Fruit fly (Drosophila melanogaster) whole organism, prepupa: ENCODE data around the gene ncm.

ENCODE experiments used
- Blimp-1 ChIP-seq: fragments of 200-800 bp; sonication (Bioruptor generic); optimal IDR thresholded peaks from 3 replicates; lab custom pipeline; 2017; ENCODE audit warnings: missing biosample characterization, missing genetic modification characterization, mild to moderate bottlenecking, moderate library complexity, missing genetic modification reagents
- CG10631 ChIP-seq: fragments of 200-800 bp; sonication (Bioruptor generic); optimal IDR thresholded peaks from 2 replicates; lab custom pipeline; 2016; ENCODE audit warnings: missing biosample characterization, missing genetic modification characterization
- CG10669 ChIP-seq: fragments of 200-800 bp; sonication (Bioruptor generic); optimal IDR thresholded peaks from 3 replicates; lab custom pipeline; 2018; ENCODE audit warnings: missing biosample characterization, mild to moderate bottlenecking, missing genetic modification characterization, moderate library complexity
- CG11762 ChIP-seq: fragments of 200-800 bp; sonication (Bioruptor generic); optimal IDR thresholded peaks from 3 replicates; lab custom pipeline; 2016; ENCODE audit warnings: missing biosample characterization, missing genetic modification characterization; ENCODE audit not compliant: insufficient read depth
- CG11902 ChIP-seq: fragments of 200-800 bp; sonication (Bioruptor generic); optimal IDR thresholded peaks from 3 replicates; lab custom pipeline; 2016; ENCODE audit warnings: missing biosample characterization, missing genetic modification characterization
- CG15336 ChIP-seq: fragments of 200-800 bp; sonication (Bioruptor generic); IDR thresholded peaks from 2 replicates; pipeline ENCODE4 v1.3.6; 2022; ENCODE audit warnings: missing biosample characterization, missing genetic modification characterization
- CG16779 ChIP-seq: fragments of 200-800 bp; sonication (Bioruptor generic); optimal IDR thresholded peaks from 3 replicates; lab custom pipeline; 2017; ENCODE audit warnings: missing biosample characterization, mild to moderate bottlenecking, missing genetic modification characterization
- CG3032 ChIP-seq: fragments of 200-800 bp; optimal IDR thresholded peaks from 2 replicates; lab custom pipeline; 2019; ENCODE audit warnings: missing biosample characterization, mild to moderate bottlenecking, missing genetic modification characterization, moderate library complexity
- CG31627 ChIP-seq: fragments of 200-800 bp; sonication (Bioruptor generic); optimal IDR thresholded peaks from 3 replicates; lab custom pipeline; 2016; ENCODE audit warnings: missing biosample characterization, missing genetic modification characterization
- CG32006 ChIP-seq: fragments of 200-800 bp; sonication (Bioruptor generic); optimal IDR thresholded peaks from 3 replicates; lab custom pipeline; 2017; ENCODE audit warnings: missing biosample characterization, mild to moderate bottlenecking, missing genetic modification characterization
- CG34406 ChIP-seq: fragments of 200-800 bp; sonication (Bioruptor generic); optimal IDR thresholded peaks from 3 replicates; lab custom pipeline; 2016; ENCODE audit warnings: missing biosample characterization, missing genetic modification characterization
- CG4318 ChIP-seq: fragments of 200-800 bp; sonication (Bioruptor generic); optimal IDR thresholded peaks from 3 replicates; lab custom pipeline; 2017; ENCODE audit warnings: missing biosample characterization, mild to moderate bottlenecking, missing genetic modification characterization
- CG6276 ChIP-seq: fragments of 200-800 bp; sonication (Bioruptor generic); optimal IDR thresholded peaks from 2 replicates; lab custom pipeline; 2017; ENCODE audit warnings: missing biosample characterization, mild to moderate bottlenecking, missing genetic modification characterization
- CG6792 ChIP-seq: fragments of 200-800 bp; sonication (Bioruptor generic); optimal IDR thresholded peaks from 3 replicates; lab custom pipeline; 2016; ENCODE audit warnings: missing biosample characterization, missing genetic modification characterization
- CG6808 ChIP-seq: fragments of 200-800 bp; sonication (Bioruptor generic); optimal IDR thresholded peaks from 3 replicates; lab custom pipeline; 2017; ENCODE audit warnings: missing biosample characterization, missing genetic modification characterization, mild to moderate bottlenecking, moderate library complexity, missing genetic modification reagents
- CG6854 ChIP-seq: fragments of 200-800 bp; sonication (Bioruptor generic); optimal IDR thresholded peaks from 2 replicates; lab custom pipeline; 2017; ENCODE audit warnings: missing biosample characterization, mild to moderate bottlenecking, missing genetic modification characterization
- CG8119 ChIP-seq: fragments of 200-800 bp; sonication (Bioruptor generic); IDR thresholded peaks from 3 replicates; pipeline ENCODE4 v1.3.6; 2022; ENCODE audit warnings: missing biosample characterization, missing genetic modification characterization
- CG8319 ChIP-seq: fragments of 200-800 bp; sonication (Bioruptor generic); optimal IDR thresholded peaks from 3 replicates; lab custom pipeline; 2016; ENCODE audit warnings: missing biosample characterization, missing genetic modification characterization
- Eip78C ChIP-seq: fragments of 200-800 bp; sonication (Bioruptor generic); peaks from one replicate; lab custom pipeline; 2016; ENCODE audit warnings: missing biosample characterization, missing genetic modification characterization
- Eip93F ChIP-seq: fragments of 200-800 bp; sonication (Bioruptor generic); optimal IDR thresholded peaks from 2 replicates; lab custom pipeline; 2016; ENCODE audit warnings: missing biosample characterization, mild to moderate bottlenecking, missing genetic modification characterization
- Ets21C ChIP-seq: fragments of 200-800 bp; sonication (Bioruptor generic); optimal IDR thresholded peaks from 3 replicates; lab custom pipeline; 2016; ENCODE audit warnings: missing biosample characterization, missing genetic modification characterization
- Ets96B ChIP-seq: fragments of 200-800 bp; optimal IDR thresholded peaks from 2 replicates; lab custom pipeline; 2019; ENCODE audit warnings: missing biosample characterization, mild to moderate bottlenecking, missing genetic modification characterization, moderate library complexity
- Gug ChIP-seq: fragments of 200-800 bp; sonication (Bioruptor generic); IDR thresholded peaks from 2 replicates; pipeline ENCODE4 v1.3.6; 2022; ENCODE audit warnings: missing biosample characterization, missing genetic modification characterization
- Hr38 ChIP-seq: sonication (Bioruptor generic); optimal IDR thresholded peaks from 2 replicates; lab custom pipeline; 2016; ENCODE audit warnings: missing biosample characterization, missing genetic modification characterization
- Hr39 ChIP-seq: fragments of 200-800 bp; sonication (Bioruptor generic); optimal IDR thresholded peaks from 2 replicates; lab custom pipeline; 2016; ENCODE audit warnings: missing biosample characterization, missing genetic modification characterization
- Hr4 ChIP-seq: fragments of 200-800 bp; sonication (Bioruptor generic); optimal IDR thresholded peaks from 3 replicates; lab custom pipeline; 2016; ENCODE audit warnings: missing biosample characterization, missing genetic modification characterization
- Lpt ChIP-seq: fragments of 200-800 bp; sonication (Bioruptor generic); optimal IDR thresholded peaks from 3 replicates; lab custom pipeline; 2016; ENCODE audit warnings: missing biosample characterization, missing genetic modification characterization
- Met ChIP-seq: fragments of 200-800 bp; sonication (Bioruptor generic); optimal IDR thresholded peaks from 3 replicates; lab custom pipeline; 2016; ENCODE audit warnings: missing biosample characterization, missing genetic modification characterization
- OdsH ChIP-seq: fragments of 200-800 bp; sonication (Bioruptor generic); optimal IDR thresholded peaks from 3 replicates; lab custom pipeline; 2016; ENCODE audit warnings: missing biosample characterization, missing genetic modification characterization
- Smox ChIP-seq: fragments of 200-800 bp; sonication (Bioruptor generic); optimal IDR thresholded peaks from 3 replicates; lab custom pipeline; 2016; ENCODE audit warnings: missing biosample characterization, missing genetic modification characterization
- Sox102F ChIP-seq: fragments of 200-800 bp; sonication (Bioruptor generic); optimal IDR thresholded peaks from 2 replicates; lab custom pipeline; 2016; ENCODE audit warnings: missing biosample characterization, mild to moderate bottlenecking, missing genetic modification characterization
- Sox14 ChIP-seq: fragments of 200-800 bp; sonication (Bioruptor generic); optimal IDR thresholded peaks from 3 replicates; lab custom pipeline; 2016; ENCODE audit warnings: missing biosample characterization, missing genetic modification characterization
- achi ChIP-seq: fragments of 200-800 bp; sonication (Bioruptor generic); optimal IDR thresholded peaks from 3 replicates; lab custom pipeline; 2016; ENCODE audit warnings: missing biosample characterization, missing genetic modification characterization
- acj6 ChIP-seq: fragments of 200-800 bp; sonication (Bioruptor generic); optimal IDR thresholded peaks from 3 replicates; lab custom pipeline; 2016; ENCODE audit warnings: missing biosample characterization, missing genetic modification characterization
- cyc ChIP-seq: fragments of 200-800 bp; sonication (Bioruptor generic); optimal IDR thresholded peaks from 3 replicates; lab custom pipeline; 2016; ENCODE audit warnings: missing biosample characterization, missing genetic modification characterization
- eg ChIP-seq: fragments of 200-800 bp; sonication (Bioruptor generic); IDR thresholded peaks from 3 replicates; pipeline ENCODE4 v1.3.6; 2022; ENCODE audit warnings: missing biosample characterization, missing genetic modification characterization
- esn ChIP-seq: fragments of 200-800 bp; sonication (Bioruptor generic); optimal IDR thresholded peaks from 2 replicates; lab custom pipeline; 2016; ENCODE audit warnings: missing biosample characterization, mild to moderate bottlenecking, missing genetic modification characterization, moderate library complexity
- fd59A ChIP-seq: fragments of 200-800 bp; sonication (Bioruptor generic); optimal IDR thresholded peaks from 2 replicates; lab custom pipeline; 2017; ENCODE audit warnings: missing biosample characterization, mild to moderate bottlenecking, missing genetic modification characterization, missing genetic modification reagents
- fd85E ChIP-seq: fragments of 200-800 bp; sonication (Bioruptor generic); optimal IDR thresholded peaks from 3 replicates; lab custom pipeline; 2016; ENCODE audit warnings: missing biosample characterization, missing genetic modification characterization
- fkh ChIP-seq: fragments of 200-800 bp; sonication (Bioruptor generic); optimal IDR thresholded peaks from 3 replicates; lab custom pipeline; 2017; ENCODE audit warnings: missing biosample characterization, mild to moderate bottlenecking, missing genetic modification characterization, moderate library complexity
- lz ChIP-seq: fragments of 200-800 bp; sonication (Bioruptor generic); optimal IDR thresholded peaks from 3 replicates; lab custom pipeline; 2016; ENCODE audit warnings: missing biosample characterization, missing genetic modification characterization
- net ChIP-seq: fragments of 200-800 bp; sonication (Bioruptor generic); optimal IDR thresholded peaks from 3 replicates; lab custom pipeline; 2016; ENCODE audit warnings: missing biosample characterization, missing genetic modification characterization
- pdm3 ChIP-seq: fragments of 200-800 bp; sonication (Bioruptor generic); optimal IDR thresholded peaks from 3 replicates; lab custom pipeline; 2016; ENCODE audit warnings: missing biosample characterization, missing genetic modification characterization
- salr ChIP-seq, 2 experiments: fragments of 200-800 bp; sonication (Bioruptor generic); optimal IDR thresholded peaks; 3 replicates each; lab custom pipeline; 2016 to 2018; ENCODE audit warnings: missing biosample characterization in 2 of 2, missing genetic modification characterization in 2 of 2, mild to moderate bottlenecking in 1 of 2
- spab ChIP-seq: fragments of 200-800 bp; sonication (Bioruptor generic); optimal IDR thresholded peaks from 2 replicates; lab custom pipeline; 2017; ENCODE audit warnings: missing biosample characterization, mild to moderate bottlenecking, missing genetic modification characterization, missing genetic modification reagents
- ss ChIP-seq, 2 experiments: fragments of 200-800 bp; sonication (Bioruptor generic); optimal IDR thresholded peaks; 2 replicates in 1 of 2; 3 replicates in 1 of 2; lab custom pipeline; 2017 to 2018; ENCODE audit warnings: mild to moderate bottlenecking in 2 of 2, missing biosample characterization in 2 of 2, missing genetic modification characterization in 2 of 2, moderate library complexity in 1 of 2
- svp ChIP-seq: fragments of 200-800 bp; sonication (Bioruptor generic); peaks from one replicate; lab custom pipeline; 2016; ENCODE audit warnings: missing biosample characterization, missing genetic modification characterization
- topi ChIP-seq: fragments of 200-800 bp; sonication (Bioruptor generic); optimal IDR thresholded peaks from 3 replicates; lab custom pipeline; 2016; ENCODE audit warnings: missing biosample characterization, missing genetic modification characterization
- vri ChIP-seq: fragments of 200-800 bp; sonication (Bioruptor generic); optimal IDR thresholded peaks from 3 replicates; lab custom pipeline; 2016; ENCODE audit warnings: missing biosample characterization, mild to moderate bottlenecking, missing genetic modification characterization

Gene ncm

DNA sequence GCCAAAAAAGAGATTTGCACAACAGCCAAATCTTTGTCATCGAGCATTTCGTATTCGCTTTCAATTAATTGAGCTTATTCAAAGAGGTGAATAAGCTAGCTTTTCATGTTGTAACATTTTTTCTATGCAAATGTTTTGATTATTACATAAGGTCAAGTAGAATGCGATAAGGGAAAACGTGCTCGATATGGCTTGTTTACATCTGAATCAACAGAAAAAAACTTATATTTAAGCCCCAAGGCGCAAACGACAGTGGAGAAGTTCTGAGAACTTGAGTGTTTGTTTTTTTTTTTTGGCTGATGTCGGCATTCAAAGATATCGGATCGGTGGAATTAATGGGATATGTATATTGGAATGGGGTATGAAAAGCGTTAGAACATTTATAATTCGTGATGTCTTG, 34.2 kb upstream of the ncm start:
- no peak for TF ChIP-seq CG11762 (GFP tag; lab: Kevin White, UChicago)
- peak; percentile 58 for TF ChIP-seq fkh (GFP tag; lab: Kevin White, UChicago)

dm6 chr2L:18482170-18482569, 33.4 kb upstream of the ncm start:
- TF ChIP-seq CG6792 (GFP tag; lab: Kevin White, UChicago) (peak; percentile 57), CG8319 (GFP tag; lab: Kevin White, UChicago) (no peak), CG10631 (GFP tag; lab: Kevin White, UChicago) (peak; percentile 77), CG11902 (GFP tag; lab: Kevin White, UChicago) (no peak), topi (GFP tag; lab: Kevin White, UChicago) (peak; percentile 30), CG6854 (GFP tag; lab: Kevin White, UChicago) (no peak), achi (GFP tag; lab: Kevin White, UChicago) (peak; percentile 64), OdsH (GFP tag; lab: Kevin White, UChicago) (peak; percentile 53), svp (GFP tag; lab: Kevin White, UChicago) (peak; percentile 76), CG10669 (GFP tag; lab: Kevin White, UChicago) (peak; percentile 58), CG15336 (GFP tag; lab: Robert Waterston, UW) (peak; percentile 71), net (GFP tag; lab: Kevin White, UChicago) (peak; percentile 46), CG34406 (GFP tag; lab: Kevin White, UChicago) (peak; percentile 75), fd85E (GFP tag; lab: Kevin White, UChicago) (no peak), Blimp-1 (GFP tag; lab: Kevin White, UChicago) (peak; percentile 23), Smox (GFP tag; lab: Kevin White, UChicago) (peak; percentile 15), CG6276 (peak; percentile 64), Met (GFP tag; lab: Kevin White, UChicago) (peak; percentile 54), CG32006 (GFP tag; lab: Kevin White, UChicago) (peak; percentile 90), Eip78C (peak; percentile 88), pdm3 (GFP tag; lab: Kevin White, UChicago) (peak; percentile 61), Gug (GFP tag; lab: Robert Waterston, UW) (no peak), vri (no peak), Hr39 (no peak), Sox14 (GFP tag; lab: Kevin White, UChicago) (peak; percentile 33), CG6808 (GFP tag; lab: Kevin White, UChicago) (peak; percentile 75), Hr4 (GFP tag; lab: Kevin White, UChicago) (peak; percentile 57), ss (GFP tag; optimal IDR thresholded peaks at IDR 0.05; lab: Kevin White, UChicago) (peak in 1 of 2 experiments; percentile 52), Sox102F (GFP tag; lab: Kevin White, UChicago) (peak; percentile 33), lz (GFP tag; lab: Kevin White, UChicago) (peak; percentile 30), acj6 (GFP tag; lab: Kevin White, UChicago) (peak; percentile 64), fd59A (GFP tag; lab: Kevin White, UChicago) (peak; percentile 44), Lpt (GFP tag; lab: Kevin White, UChicago) (no peak), Eip93F (no peak), fkh (GFP tag; lab: Kevin White, UChicago) (no peak), Ets96B (tag; lab: Kevin White, UChicago) (peak; percentile 72), CG4318 (GFP tag; lab: Kevin White, UChicago) (peak; percentile 70), CG31627 (GFP tag; lab: Kevin White, UChicago) (no peak), spab (GFP tag; lab: Kevin White, UChicago) (peak; percentile 70), CG16779 (tag; lab: Kevin White, UChicago) (peak; percentile 44), eg (GFP tag; lab: Robert Waterston, UW) (peak; percentile 40; the same call in 2 of the 3 replicates), Hr38 (GFP tag; lab: Kevin White, UChicago) (no peak), Ets21C (GFP tag; lab: Kevin White, UChicago) (no peak), esn (peak; percentile 57), CG11762 (GFP tag; lab: Kevin White, UChicago) (no peak), CG3032 (tag; lab: Kevin White, UChicago) (peak; percentile 72), cyc (GFP tag; lab: Kevin White, UChicago) (peak; percentile 6), salr (GFP tag; optimal IDR thresholded peaks at IDR 0.05; lab: Kevin White, UChicago) (peak in 1 of 2 experiments; percentile 71), CG8119 (GFP tag; lab: Robert Waterston, UW) (peak; percentile 75)
